Fruit fly (Drosophila melanogaster) whole organism, embryonic: Measurements from ENCODE around the gene spg.

Source experiments
- Atf-2 ChIP-seq: fragments of 200-800 bp; sonication (Bioruptor generic); optimal IDR thresholded peaks from 2 replicates; lab custom pipeline; 2016; ENCODE audit warnings: missing biosample characterization, missing genetic modification characterization
- BEAF-32 ChIP-seq: fragments of 200-800 bp; sonication (Bioruptor generic); optimal IDR thresholded peaks from 3 replicates; lab custom pipeline; 2017; ENCODE audit warnings: missing biosample characterization, missing genetic modification characterization, mild to moderate bottlenecking, moderate library complexity, missing genetic modification reagents
- Bdp1 ChIP-seq: fragments of 200-800 bp; sonication (Bioruptor generic); optimal IDR thresholded peaks from 3 replicates; lab custom pipeline; 2016; ENCODE audit warnings: missing biosample characterization, missing genetic modification characterization
- CG10543 ChIP-seq: fragments of 200-800 bp; sonication (Bioruptor generic); optimal IDR thresholded peaks from 3 replicates; lab custom pipeline; 2017; ENCODE audit warnings: missing biosample characterization, mild to moderate bottlenecking, missing genetic modification characterization, moderate library complexity
- CG12219 ChIP-seq: fragments of 200-800 bp; sonication (Bioruptor generic); optimal IDR thresholded peaks from 3 replicates; lab custom pipeline; 2018; ENCODE audit warnings: missing biosample characterization, mild to moderate bottlenecking, missing genetic modification characterization
- CG12236 ChIP-seq: fragments of 200-800 bp; sonication (Bioruptor generic); optimal IDR thresholded peaks from 2 replicates; lab custom pipeline; 2016; ENCODE audit warnings: missing biosample characterization, missing genetic modification characterization
- CG12299 ChIP-seq: fragments of 200-800 bp; sonication (Bioruptor generic); optimal IDR thresholded peaks from 2 replicates; lab custom pipeline; 2018; ENCODE audit warnings: missing biosample characterization, mild to moderate bottlenecking, missing genetic modification characterization
- CG1233 ChIP-seq: fragments of 200-800 bp; sonication (Bioruptor generic); optimal IDR thresholded peaks from 4 replicates; lab custom pipeline; 2018; ENCODE audit warnings: missing biosample characterization, mild to moderate bottlenecking, missing genetic modification characterization
- CG12391 ChIP-seq: fragments of 200-800 bp; sonication (Bioruptor generic); optimal IDR thresholded peaks from 3 replicates; lab custom pipeline; 2018; ENCODE audit warnings: missing biosample characterization, mild to moderate bottlenecking, missing genetic modification characterization, moderate library complexity
- CG13123 ChIP-seq: fragments of 200-800 bp; sonication (Bioruptor generic); optimal IDR thresholded peaks from 2 replicates; lab custom pipeline; 2016; ENCODE audit warnings: missing biosample characterization, missing genetic modification characterization
- CG14441 ChIP-seq: fragments of 200-800 bp; sonication (Bioruptor generic); IDR thresholded peaks from 2 replicates; pipeline ENCODE4 v1.3.6; 2022; ENCODE audit warnings: missing biosample characterization, missing genetic modification characterization
- CG17361 ChIP-seq: fragments of 200-800 bp; sonication (Bioruptor generic); IDR thresholded peaks from 3 replicates; pipeline ENCODE4 v1.3.6; 2022; ENCODE audit warnings: missing biosample characterization, missing genetic modification characterization
- CG18262 ChIP-seq: fragments of 200-800 bp; optimal IDR thresholded peaks from 3 replicates; lab custom pipeline; 2019; ENCODE audit warnings: missing biosample characterization, mild to moderate bottlenecking, missing genetic modification characterization, moderate library complexity
- CG2120 ChIP-seq: fragments of 200-800 bp; sonication (Bioruptor generic); optimal IDR thresholded peaks from 3 replicates; lab custom pipeline; 2016; ENCODE audit warnings: missing biosample characterization, missing genetic modification characterization
- CG2889 ChIP-seq: fragments of 200-800 bp; sonication (Bioruptor generic); IDR thresholded peaks from 3 replicates; pipeline ENCODE4 v1.3.6; 2022; ENCODE audit warnings: missing biosample characterization, missing genetic modification characterization
- CG34376 ChIP-seq: fragments of 200-800 bp; sonication (Bioruptor generic); optimal IDR thresholded peaks from 2 replicates; lab custom pipeline; 2018; ENCODE audit warnings: missing biosample characterization, mild to moderate bottlenecking, missing genetic modification characterization
- CG34422 ChIP-seq: fragments of 200-800 bp; sonication (Bioruptor generic); IDR thresholded peaks from 3 replicates; pipeline ENCODE4 v1.3.6; 2022; ENCODE audit warnings: missing biosample characterization, missing genetic modification characterization
- CG3838 ChIP-seq: fragments of 200-800 bp; sonication (Bioruptor generic); optimal IDR thresholded peaks from 3 replicates; lab custom pipeline; 2016; ENCODE audit warnings: missing biosample characterization, missing genetic modification characterization
- CG43689 ChIP-seq: fragments of 200-800 bp; sonication (Bioruptor generic); IDR thresholded peaks from 2 replicates; pipeline ENCODE4 v1.3.6; 2022; ENCODE audit warnings: missing biosample characterization, missing genetic modification characterization
- CG4424 ChIP-seq: fragments of 200-800 bp; sonication (Bioruptor generic); optimal IDR thresholded peaks from 3 replicates; lab custom pipeline; 2016; ENCODE audit warnings: missing biosample characterization, missing genetic modification characterization
- CG6689 ChIP-seq: fragments of 200-800 bp; sonication (Bioruptor generic); IDR thresholded peaks from 2 replicates; pipeline ENCODE4 v1.3.6; 2022; ENCODE audit warnings: missing biosample characterization, missing genetic modification characterization
- CG6813 ChIP-seq: fragments of 200-800 bp; sonication (Bioruptor generic); optimal IDR thresholded peaks from 2 replicates; lab custom pipeline; 2017; ENCODE audit warnings: missing biosample characterization, missing genetic modification characterization, mild to moderate bottlenecking, moderate library complexity, missing genetic modification reagents
- CG8478 ChIP-seq: fragments of >200 bp; optimal IDR thresholded peaks from 2 replicates; lab custom pipeline; 2018
- Dad ChIP-seq: fragments of 200-800 bp; sonication (Bioruptor generic); optimal IDR thresholded peaks from 3 replicates; lab custom pipeline; 2016; ENCODE audit warnings: missing biosample characterization, missing genetic modification characterization
- Eip74EF ChIP-seq, 2 experiments: fragments of 200-800 bp in 1 of 2; fragments of >200 bp in 1 of 2; sonication (Bioruptor generic) in 1 of 2; optimal IDR thresholded peaks; 2 replicates each; lab custom pipeline; 2017 to 2019; ENCODE audit warnings: missing biosample characterization in 2 of 2, missing genetic modification characterization in 2 of 2, mild to moderate bottlenecking in 1 of 2, moderate library complexity in 1 of 2
- Fer2 ChIP-seq: fragments of 200-800 bp; sonication (Bioruptor generic); optimal IDR thresholded peaks from 2 replicates; lab custom pipeline; 2018; ENCODE audit warnings: missing biosample characterization, mild to moderate bottlenecking, missing genetic modification characterization, moderate library complexity
- HHEX ChIP-seq: fragments of 200-800 bp; sonication (Bioruptor generic); optimal IDR thresholded peaks from 3 replicates; lab custom pipeline; 2017; ENCODE audit warnings: missing biosample characterization, mild to moderate bottlenecking, missing genetic modification characterization, missing genetic modification reagents
- Hr51 ChIP-seq, 2 experiments: fragments of 200-800 bp; sonication (Bioruptor generic); optimal IDR thresholded peaks; 2 replicates in 1 of 2; 3 replicates in 1 of 2; lab custom pipeline; 2016 to 2018; ENCODE audit warnings: missing biosample characterization in 2 of 2, missing genetic modification characterization in 2 of 2, mild to moderate bottlenecking in 1 of 2, moderate library complexity in 1 of 2
- NC2α ChIP-seq: fragments of 200-800 bp; sonication (Bioruptor generic); optimal IDR thresholded peaks from 2 replicates; lab custom pipeline; 2016; ENCODE audit warnings: missing biosample characterization, missing genetic modification characterization
- Nf-YB ChIP-seq: fragments of 200-800 bp; sonication (Bioruptor generic); optimal IDR thresholded peaks from 3 replicates; lab custom pipeline; 2019; ENCODE audit warnings: missing biosample characterization, mild to moderate bottlenecking, missing genetic modification characterization, moderate library complexity
- Spps ChIP-seq: fragments of 200-800 bp; sonication (Bioruptor generic); optimal IDR thresholded peaks from 2 replicates; lab custom pipeline; 2018; ENCODE audit warnings: missing biosample characterization, mild to moderate bottlenecking, missing genetic modification characterization
- YL-1 ChIP-seq: fragments of 200-800 bp; sonication (Bioruptor generic); optimal IDR thresholded peaks from 3 replicates; lab custom pipeline; 2017; ENCODE audit warnings: missing biosample characterization, mild to moderate bottlenecking, missing genetic modification characterization
- cad ChIP-seq: fragments of >200 bp; optimal IDR thresholded peaks from 2 replicates; lab custom pipeline; 2017; ENCODE audit warnings: missing biosample characterization, missing genetic modification characterization
- en ChIP-seq: fragments of 200-800 bp; sonication (Bioruptor generic); optimal IDR thresholded peaks from 2 replicates; lab custom pipeline; 2016; ENCODE audit warnings: missing biosample characterization, missing genetic modification characterization
- fd3F ChIP-seq: fragments of 200-800 bp; sonication (Bioruptor generic); optimal IDR thresholded peaks from 2 replicates; lab custom pipeline; 2018; ENCODE audit warnings: missing biosample characterization, mild to moderate bottlenecking, missing genetic modification characterization, moderate library complexity
- fd96Cb ChIP-seq: fragments of 200-800 bp; sonication (Bioruptor generic); optimal IDR thresholded peaks from 2 replicates; lab custom pipeline; 2018; ENCODE audit warnings: missing biosample characterization, mild to moderate bottlenecking, missing genetic modification characterization, moderate library complexity
- gt ChIP-seq: fragments of 200-800 bp; sonication (Bioruptor generic); IDR thresholded peaks from 2 replicates; pipeline ENCODE4 v1.3.6; 2022; ENCODE audit warnings: missing biosample characterization, missing genetic modification characterization
- insv ChIP-seq, 2 experiments: fragments of 200-800 bp; sonication (Bioruptor generic); optimal IDR thresholded peaks; 3 replicates each; lab custom pipeline; 2016 to 2018; ENCODE audit warnings: missing biosample characterization in 2 of 2, missing genetic modification characterization in 2 of 2
- lmd ChIP-seq: fragments of 200-800 bp; sonication (Bioruptor generic); IDR thresholded peaks from 2 replicates; pipeline ENCODE4 v1.3.6; 2022; ENCODE audit warnings: missing biosample characterization, missing genetic modification characterization
- mam ChIP-seq: fragments of 200-800 bp; sonication (Bioruptor generic); optimal IDR thresholded peaks from 3 replicates; lab custom pipeline; 2016; ENCODE audit warnings: missing biosample characterization, missing genetic modification characterization
- pan ChIP-seq, 4 experiments: fragments of >200 bp in 3 of 4; fragments of 200-800 bp in 1 of 4; sonication (Bioruptor generic) in 1 of 4; optimal IDR thresholded peaks in 3 of 4; IDR thresholded peaks in 1 of 4; 2 replicates each; pipeline versions ENCODE4 v1.3.6 to Lab custom; 2017 to 2022; ENCODE audit warnings: missing biosample characterization in 2 of 4, missing genetic modification characterization in 2 of 4, mixed read lengths in 1 of 4
- pros ChIP-seq: fragments of 200-800 bp; sonication (Bioruptor generic); optimal IDR thresholded peaks from 3 replicates; lab custom pipeline; 2019; ENCODE audit warnings: missing biosample characterization, mild to moderate bottlenecking, missing genetic modification characterization, moderate library complexity
- scrt ChIP-seq: fragments of 200-800 bp; sonication (Bioruptor generic); optimal IDR thresholded peaks from 2 replicates; lab custom pipeline; 2018; ENCODE audit warnings: missing biosample characterization, mild to moderate bottlenecking, missing genetic modification characterization, moderate library complexity
- slp2 ChIP-seq: fragments of 200-800 bp; sonication (Bioruptor generic); optimal IDR thresholded peaks from 2 replicates; lab custom pipeline; 2016; ENCODE audit warnings: missing biosample characterization, missing genetic modification characterization
- sna ChIP-seq: fragments of 200-800 bp; sonication (Bioruptor generic); IDR thresholded peaks from 2 replicates; pipeline ENCODE4 v1.3.6; 2022; ENCODE audit warnings: missing biosample characterization, missing genetic modification characterization; ENCODE audit not compliant: partially characterized antibody
- tap ChIP-seq: fragments of 200-800 bp; optimal IDR thresholded peaks from 3 replicates; lab custom pipeline; 2019; ENCODE audit warnings: missing biosample characterization, mild to moderate bottlenecking, missing genetic modification characterization, moderate library complexity
- tx ChIP-seq: fragments of 200-800 bp; sonication (Bioruptor generic); optimal IDR thresholded peaks from 2 replicates; lab custom pipeline; 2016; ENCODE audit warnings: missing biosample characterization, missing genetic modification characterization

Gene spg

dm6 chr3R:28819555-28820305 is 25.3 kb upstream of the spg start, which contains the start of the genes CG1523 and CG1647 (continued):
- TF ChIP-seq insv (GFP tag; optimal IDR thresholded peaks at IDR 0.05; lab: Kevin White, UChicago), result peak in 1 of 2 experiments; percentile 5
- peak; percentile 54 for TF ChIP-seq fd96Cb (tag; lab: Kevin White, UChicago)
- peak; percentile 41 for TF ChIP-seq Nf-YB (GFP tag; lab: Kevin White, UChicago)
- TF ChIP-seq Spps, result peak; percentile 46
- no peak for TF ChIP-seq CG8478
- TF ChIP-seq CG2120 (GFP tag; lab: Kevin White, UChicago), result peak; percentile 70
- peak; percentile 10 for TF ChIP-seq CG34376
- TF ChIP-seq CG4424 (GFP tag; lab: Kevin White, UChicago), result peak; percentile 67
- peak; percentile 2 for TF ChIP-seq pros (GFP tag; lab: Kevin White, UChicago)
- TF ChIP-seq Dad (GFP tag; lab: Kevin White, UChicago), result peak; percentile 24
- TF ChIP-seq CG2889 (GFP tag; lab: Robert Waterston, UW), result peak; percentile 49; the same call in 1 of the 3 replicates
- TF ChIP-seq CG12299 (tag; lab: Kevin White, UChicago), result peak; percentile 51
- no peak for TF ChIP-seq cad
- no peak for TF ChIP-seq CG12219 (GFP tag; lab: Kevin White, UChicago)
- TF ChIP-seq Atf-2 (GFP tag; lab: Kevin White, UChicago), result peak; percentile 50
- peak; percentile 58 for TF ChIP-seq CG14441 (GFP tag; lab: Robert Waterston, UW)
- TF ChIP-seq CG12236 (GFP tag; lab: Kevin White, UChicago), result no peak
- peak; percentile 70 for TF ChIP-seq CG1233 (GFP tag; lab: Kevin White, UChicago)
- peak; percentile 85 for TF ChIP-seq CG17361 (GFP tag; lab: Robert Waterston, UW)
- peak; percentile 52; the same call in 1 of the 2 replicates for TF ChIP-seq sna (GFP tag; lab: Robert Waterston, UW)
- TF ChIP-seq Eip74EF (GFP tag; optimal IDR thresholded peaks at IDR 0.05; lab: Kevin White, UChicago), result no peak
- TF ChIP-seq Hr51 (GFP tag; optimal IDR thresholded peaks at IDR 0.05; lab: Kevin White, UChicago), result peak in 1 of 2 experiments; percentile 51
- no peak for TF ChIP-seq scrt
- TF ChIP-seq YL-1, result peak; percentile 2
- TF ChIP-seq CG13123, result peak; percentile 4
- peak; percentile 73 for TF ChIP-seq CG6689 (GFP tag; lab: Robert Waterston, UW)
- peak; percentile 81 for TF ChIP-seq CG18262 (tag; lab: Kevin White, UChicago)
- peak; percentile 74 for TF ChIP-seq CG10543
- peak; percentile 77 for TF ChIP-seq CG12391 (tag; lab: Kevin White, UChicago)
- peak; percentile 5 for TF ChIP-seq slp2
- no peak for TF ChIP-seq en (GFP tag; lab: Kevin White, UChicago)
- no peak for TF ChIP-seq pan (optimal IDR thresholded peaks at IDR 0.05; lab: Kevin White, UChicago)
- peak in 1 of 2 experiments; percentile 40 for TF ChIP-seq pan (GFP tag; optimal IDR thresholded peaks at IDR 0.05 in 1 of 2, IDR thresholded peaks at IDR 0.05 in 1 of 2)
- no peak for TF ChIP-seq CG6813 (GFP tag; lab: Kevin White, UChicago)
- TF ChIP-seq gt (GFP tag; lab: Robert Waterston, UW), result peak; percentile 46; the same call in 1 of the 2 replicates
- peak; percentile 68 for TF ChIP-seq BEAF-32 (GFP tag; lab: Kevin White, UChicago)
- TF ChIP-seq Bdp1, result peak; percentile 26
- TF ChIP-seq fd3F (GFP tag; lab: Kevin White, UChicago), result peak; percentile 49
- TF ChIP-seq CG43689 (GFP tag; lab: Robert Waterston, UW), result no peak
- TF ChIP-seq tap (tag; lab: Kevin White, UChicago), result no peak
- peak; percentile 63 for TF ChIP-seq Fer2 (tag; lab: Kevin White, UChicago)
- peak; percentile 49 for TF ChIP-seq HHEX
- TF ChIP-seq lmd (GFP tag; lab: Robert Waterston, UW), result peak; percentile 62
- peak; percentile 54 for TF ChIP-seq CG34422
- peak; percentile 33 for TF ChIP-seq tx (GFP tag; lab: Kevin White, UChicago)
- TF ChIP-seq NC2α (GFP tag; lab: Kevin White, UChicago), result peak; percentile 55
- TF ChIP-seq mam, result peak; percentile 48
- no peak for TF ChIP-seq CG3838 (GFP tag; lab: Kevin White, UChicago)
